Fruit fly (Drosophila melanogaster) whole organism, embryonic: ENCODE data around the gene CG43095.

ENCODE experiments used
- CG10321 ChIP-seq: fragments of 200-800 bp; sonication (Bioruptor generic); IDR thresholded peaks from 2 replicates; pipeline ENCODE4 v1.3.6; 2022; ENCODE audit warnings: missing biosample characterization, missing genetic modification characterization
- CG10366 ChIP-seq: fragments of 200-800 bp; sonication (Bioruptor generic); IDR thresholded peaks from 2 replicates; pipeline ENCODE4 v1.3.6; 2022; ENCODE audit warnings: missing biosample characterization, missing genetic modification characterization
- CG14965 ChIP-seq: fragments of 200-800 bp; sonication (Bioruptor generic); optimal IDR thresholded peaks from 2 replicates; lab custom pipeline; 2016; ENCODE audit warnings: missing biosample characterization, missing genetic modification characterization, borderline replicate concordance
- CG17829 ChIP-seq: fragments of 200-800 bp; optimal IDR thresholded peaks from 2 replicates; lab custom pipeline; 2019; ENCODE audit warnings: missing biosample characterization, mild to moderate bottlenecking, missing genetic modification characterization, moderate library complexity
- CG2712 ChIP-seq: fragments of 200-800 bp; optimal IDR thresholded peaks from 3 replicates; lab custom pipeline; 2019; ENCODE audit warnings: missing biosample characterization, mild to moderate bottlenecking, missing genetic modification characterization, moderate library complexity
- CG32532 ChIP-seq: fragments of 200-800 bp; sonication (Bioruptor generic); IDR thresholded peaks from 2 replicates; pipeline ENCODE4 v1.3.6; 2022; ENCODE audit warnings: missing biosample characterization, missing genetic modification characterization
- CG3726 ChIP-seq: fragments of 200-800 bp; sonication (Bioruptor generic); IDR thresholded peaks from 3 replicates; pipeline ENCODE4, ENCODE4 v1.3.6; 2022; ENCODE audit warnings: missing biosample characterization, missing genetic modification characterization
- CG4707 ChIP-seq: fragments of 200-800 bp; sonication (Bioruptor generic); optimal IDR thresholded peaks from 2 replicates; lab custom pipeline; 2018; ENCODE audit warnings: missing biosample characterization, mild to moderate bottlenecking, missing genetic modification characterization, moderate library complexity
- CG4820 ChIP-seq: fragments of 200-800 bp; sonication (Bioruptor generic); optimal IDR thresholded peaks from 3 replicates; lab custom pipeline; 2016; ENCODE audit warnings: missing biosample characterization, missing genetic modification characterization
- CG7987 ChIP-seq: fragments of 200-800 bp; sonication (Bioruptor generic); optimal IDR thresholded peaks from 2 replicates; lab custom pipeline; 2018; ENCODE audit warnings: missing biosample characterization, mild to moderate bottlenecking, missing genetic modification characterization, moderate library complexity
- CG8290 ChIP-seq, 3 experiments: fragments of 200-800 bp; sonication (Bioruptor generic); optimal IDR thresholded peaks; 2 replicates each; lab custom pipeline; 2016 to 2019; ENCODE audit warnings: missing biosample characterization in 3 of 3, missing genetic modification characterization in 3 of 3, mild to moderate bottlenecking in 2 of 3, moderate library complexity in 1 of 3
- CHES-1-like ChIP-seq: fragments of 200-800 bp; sonication (Bioruptor generic); optimal IDR thresholded peaks from 2 replicates; lab custom pipeline; 2016; ENCODE audit warnings: missing biosample characterization, missing genetic modification characterization
- CkIIα-i1 ChIP-seq: fragments of 200-800 bp; sonication (Bioruptor generic); IDR thresholded peaks from 2 replicates; pipeline ENCODE4 v1.3.6; 2022; ENCODE audit warnings: missing biosample characterization, missing genetic modification characterization
- Dip2 ChIP-seq: fragments of 200-800 bp; sonication (Bioruptor generic); IDR thresholded peaks from 2 replicates; pipeline ENCODE4 v1.3.6; 2022; ENCODE audit warnings: missing biosample characterization, missing genetic modification characterization
- Dip3 ChIP-seq: fragments of 200-800 bp; sonication (Bioruptor generic); optimal IDR thresholded peaks from 3 replicates; lab custom pipeline; 2016; ENCODE audit warnings: missing biosample characterization, missing genetic modification characterization
- Dll ChIP-seq: fragments of 200-800 bp; sonication (Bioruptor generic); IDR thresholded peaks from 4 replicates; pipeline ENCODE4 v1.3.6; 2022; ENCODE audit warnings: missing biosample characterization, missing genetic modification characterization; ENCODE audit not compliant: partially characterized antibody
- Dp ChIP-seq: fragments of 200-800 bp; sonication (Bioruptor generic); optimal IDR thresholded peaks from 2 replicates; lab custom pipeline; 2018; ENCODE audit warnings: missing biosample characterization, mild to moderate bottlenecking, missing genetic modification characterization, moderate library complexity
- Fer1 ChIP-seq: fragments of 200-800 bp; sonication (Bioruptor generic); optimal IDR thresholded peaks from 2 replicates; lab custom pipeline; 2017; ENCODE audit warnings: missing biosample characterization, mild to moderate bottlenecking, missing genetic modification characterization
- H2.0 ChIP-seq: fragments of 200-800 bp; sonication (Bioruptor generic); IDR thresholded peaks from 2 replicates; pipeline ENCODE4 v1.3.6; 2022; ENCODE audit warnings: missing biosample characterization, missing genetic modification characterization
- Hmr ChIP-seq: fragments of 200-800 bp; sonication (Bioruptor generic); optimal IDR thresholded peaks from 3 replicates; lab custom pipeline; 2017; ENCODE audit warnings: mild to moderate bottlenecking, missing biosample characterization, missing genetic modification reagents, missing genetic modification characterization
- Hmx ChIP-seq: fragments of 200-800 bp; sonication (Bioruptor generic); optimal IDR thresholded peaks from 2 replicates; lab custom pipeline; 2016; ENCODE audit warnings: missing biosample characterization, missing genetic modification characterization
- Hsf ChIP-seq: fragments of 200-800 bp; sonication (Bioruptor generic); optimal IDR thresholded peaks from 3 replicates; lab custom pipeline; 2016; ENCODE audit warnings: missing biosample characterization, missing genetic modification characterization
- Jarid2 ChIP-seq: fragments of 200-800 bp; sonication (Bioruptor generic); optimal IDR thresholded peaks from 3 replicates; lab custom pipeline; 2017; ENCODE audit warnings: mild to moderate bottlenecking, missing biosample characterization, missing genetic modification reagents, missing genetic modification characterization
- MTF-1 ChIP-seq: fragments of 200-800 bp; sonication (Bioruptor generic); optimal IDR thresholded peaks from 2 replicates; lab custom pipeline; 2018; ENCODE audit warnings: missing biosample characterization, mild to moderate bottlenecking, missing genetic modification characterization, borderline replicate concordance
- Nf-YB ChIP-seq: fragments of 200-800 bp; sonication (Bioruptor generic); optimal IDR thresholded peaks from 3 replicates; lab custom pipeline; 2019; ENCODE audit warnings: missing biosample characterization, mild to moderate bottlenecking, missing genetic modification characterization, moderate library complexity
- Optix ChIP-seq: fragments of 200-800 bp; sonication (Bioruptor generic); IDR thresholded peaks from 3 replicates; pipeline ENCODE4 v1.3.6; 2022; ENCODE audit warnings: missing biosample characterization, missing genetic modification characterization
- Sry-β ChIP-seq: fragments of 200-800 bp; sonication (Bioruptor generic); optimal IDR thresholded peaks from 2 replicates; lab custom pipeline; 2018; ENCODE audit warnings: missing biosample characterization, mild to moderate bottlenecking, missing genetic modification characterization, moderate library complexity
- ara ChIP-seq: fragments of 200-800 bp; sonication (Bioruptor generic); IDR thresholded peaks from 2 replicates; pipeline ENCODE4 v1.3.6; 2022; ENCODE audit warnings: missing biosample characterization, missing genetic modification characterization
- bigmax ChIP-seq: fragments of 200-800 bp; sonication (Bioruptor generic); optimal IDR thresholded peaks from 2 replicates; lab custom pipeline; 2018; ENCODE audit warnings: missing biosample characterization, mild to moderate bottlenecking, missing genetic modification characterization
- bowl ChIP-seq: fragments of 200-800 bp; sonication (Bioruptor generic); IDR thresholded peaks from 2 replicates; pipeline ENCODE4 v1.3.6; 2022; ENCODE audit warnings: missing biosample characterization, missing genetic modification characterization
- chm ChIP-seq: fragments of 200-800 bp; sonication (Bioruptor generic); IDR thresholded peaks from 2 replicates; pipeline ENCODE4 v1.3.6; 2022; ENCODE audit warnings: missing biosample characterization, missing genetic modification characterization
- ems ChIP-seq: fragments of 200-800 bp; sonication (Bioruptor generic); optimal IDR thresholded peaks from 3 replicates; lab custom pipeline; 2016; ENCODE audit warnings: missing biosample characterization, missing genetic modification characterization
- exex ChIP-seq: fragments of 200-800 bp; sonication (Bioruptor generic); optimal IDR thresholded peaks from 4 replicates; lab custom pipeline; 2018; ENCODE audit warnings: missing biosample characterization, mild to moderate bottlenecking, missing genetic modification characterization, moderate library complexity
- gce ChIP-seq: fragments of 200-800 bp; sonication (Bioruptor generic); IDR thresholded peaks from 3 replicates; pipeline ENCODE4 v1.3.6; 2022; ENCODE audit warnings: missing biosample characterization, missing genetic modification characterization
- gcm ChIP-seq: fragments of 200-800 bp; sonication (Bioruptor generic); optimal IDR thresholded peaks from 2 replicates; lab custom pipeline; 2019; ENCODE audit warnings: missing biosample characterization, mild to moderate bottlenecking, missing genetic modification characterization, moderate library complexity
- grau ChIP-seq: fragments of 200-800 bp; optimal IDR thresholded peaks from 3 replicates; lab custom pipeline; 2019; ENCODE audit warnings: missing biosample characterization, mild to moderate bottlenecking, missing genetic modification characterization, moderate library complexity
- gro ChIP-seq: fragments of 200-800 bp; sonication (Bioruptor generic); optimal IDR thresholded peaks from 2 replicates; lab custom pipeline; 2016; ENCODE audit warnings: missing biosample characterization, missing genetic modification characterization
- hkb ChIP-seq, 2 experiments: fragments of 200-800 bp in 1 of 2; fragments of >200 bp in 1 of 2; sonication (Bioruptor generic) in 1 of 2; IDR thresholded peaks in 1 of 2; optimal IDR thresholded peaks in 1 of 2; 2 replicates each; pipeline versions ENCODE4 v1.3.6 to Lab custom; 2017 to 2022; ENCODE audit warnings: missing biosample characterization in 1 of 2, missing genetic modification characterization in 1 of 2
- ken ChIP-seq: fragments of 200-800 bp; sonication (Bioruptor generic); IDR thresholded peaks from 3 replicates; pipeline ENCODE4 v1.3.6; 2022; ENCODE audit warnings: missing biosample characterization, missing genetic modification characterization
- knrl ChIP-seq: fragments of 200-800 bp; sonication (Bioruptor generic); IDR thresholded peaks from 3 replicates; pipeline ENCODE4 v1.3.6; 2022; ENCODE audit warnings: missing biosample characterization, missing genetic modification characterization; ENCODE audit not compliant: partially characterized antibody
- lab ChIP-seq: fragments of 200-800 bp; sonication (Bioruptor generic); optimal IDR thresholded peaks from 3 replicates; lab custom pipeline; 2017; ENCODE audit warnings: missing biosample characterization, missing genetic modification characterization, mild to moderate bottlenecking, moderate library complexity, missing genetic modification reagents
- ro ChIP-seq: fragments of 200-800 bp; sonication (Bioruptor generic); IDR thresholded peaks from 2 replicates; pipeline ENCODE4 v1.3.6; 2022; ENCODE audit warnings: missing biosample characterization, missing genetic modification characterization
- sens-2 ChIP-seq: fragments of 200-800 bp; sonication (Bioruptor generic); IDR thresholded peaks from 2 replicates; pipeline ENCODE4 v1.3.6; 2022; ENCODE audit warnings: missing biosample characterization, missing genetic modification characterization
- sima ChIP-seq: fragments of 200-800 bp; sonication (Bioruptor generic); optimal IDR thresholded peaks from 2 replicates; lab custom pipeline; 2016; ENCODE audit warnings: missing biosample characterization, missing genetic modification characterization
- ttk ChIP-seq: fragments of 200-800 bp; sonication (Bioruptor generic); IDR thresholded peaks from 2 replicates; pipeline ENCODE4 v2.1.2; 2022; ENCODE audit warnings: missing biosample characterization, missing genetic modification characterization
- twi ChIP-seq: fragments of 200-800 bp; optimal IDR thresholded peaks from 2 replicates; lab custom pipeline; 2019; ENCODE audit warnings: missing biosample characterization, mild to moderate bottlenecking, missing genetic modification characterization, moderate library complexity
- zen2 ChIP-seq: fragments of 200-800 bp; sonication (Bioruptor generic); IDR thresholded peaks from 3 replicates; pipeline ENCODE4 v1.3.6; 2022; ENCODE audit warnings: missing biosample characterization, missing genetic modification characterization; ENCODE audit not compliant: partially characterized antibody

CG43095 gene

dm6 chr3R:22724149-22724973 is 47.2 kb downstream of the CG43095 start, which contains the start of gene Irp-1A (continued):
- TF ChIP-seq lab (peak; percentile 85), knrl (peak; percentile 82), CG4707 (GFP tag; lab: Kevin White, UChicago) (no peak), CG32532 (GFP tag; lab: Robert Waterston, UW) (peak; percentile 89), Fer1 (GFP tag; lab: Kevin White, UChicago) (peak; percentile 76), CG3726 (GFP tag; lab: Robert Waterston, UW) (no peak), gcm (GFP tag; lab: Kevin White, UChicago) (peak; percentile 84), exex (tag; lab: Kevin White, UChicago) (peak; percentile 67), sens-2 (GFP tag; lab: Robert Waterston, UW) (no peak), gce (GFP tag; lab: Robert Waterston, UW) (peak; percentile 65; the same call in 1 of the 3 replicates), ara (no peak; the same call in 1 of the 2 replicates), Hsf (peak; percentile 49), hkb (optimal IDR thresholded peaks at IDR 0.05; lab: Kevin White, UChicago) (no peak), hkb (GFP tag; IDR thresholded peaks at IDR 0.05; lab: Robert Waterston, UW) (peak; percentile 77), CHES-1-like (GFP tag; lab: Kevin White, UChicago) (peak; percentile 58), H2.0 (GFP tag; lab: Robert Waterston, UW) (peak; percentile 67), ttk (GFP tag; lab: Robert Waterston, UW) (peak; percentile 74), Hmx (GFP tag; lab: Kevin White, UChicago) (peak; percentile 7), Optix (GFP tag; lab: Robert Waterston, UW) (no peak), Dll (GFP tag; lab: Robert Waterston, UW) (peak; percentile 87), ro (GFP tag; lab: Robert Waterston, UW) (no peak), CG4820 (GFP tag; lab: Kevin White, UChicago) (peak; percentile 2), CG7987 (GFP tag; lab: Kevin White, UChicago) (no peak), Dp (peak; percentile 37), CG14965 (GFP tag; lab: Kevin White, UChicago) (no peak), grau (tag; lab: Kevin White, UChicago) (peak; percentile 85), sima (GFP tag; lab: Kevin White, UChicago) (no peak), twi (tag; lab: Kevin White, UChicago) (peak; percentile 44), gro (GFP tag; lab: Kevin White, UChicago) (peak; percentile 58), CkIIα-i1 (no peak), CG10321 (peak; percentile 27; the same call in 1 of the 2 replicates), Hmr (GFP tag; lab: Kevin White, UChicago) (peak; percentile 77), CG17829 (tag; lab: Kevin White, UChicago) (peak; percentile 81), chm (GFP tag; lab: Robert Waterston, UW) (no peak), Dip2 (GFP tag; lab: Robert Waterston, UW) (no peak), Dip3 (GFP tag; lab: Kevin White, UChicago) (no peak), CG8290 (GFP tag; optimal IDR thresholded peaks at IDR 0.05; lab: Kevin White, UChicago) (peak; percentile 61), CG8290 (tag; optimal IDR thresholded peaks at IDR 0.05; lab: Kevin White, UChicago) (peak in 1 of 2 experiments; percentile 83), ken (GFP tag; lab: Robert Waterston, UW) (peak; percentile 56; the same call in 1 of the 3 replicates), ems (GFP tag; lab: Kevin White, UChicago) (no peak), bowl (GFP tag; lab: Robert Waterston, UW) (0 out of 2 replicates have a peak, but pooled peaks have one; percentile 23), CG2712 (tag; lab: Kevin White, UChicago) (peak; percentile 85), Jarid2 (GFP tag; lab: Kevin White, UChicago) (no peak), bigmax (GFP tag; lab: Kevin White, UChicago) (no peak), Sry-β (peak; percentile 56), Nf-YB (GFP tag; lab: Kevin White, UChicago) (peak; percentile 65), zen2 (GFP tag; lab: Robert Waterston, UW) (peak; percentile 71), CG10366 (GFP tag; lab: Robert Waterston, UW) (peak; percentile 65), MTF-1 (GFP tag; lab: Kevin White, UChicago) (no peak)
